Worm (Caenorhabditis elegans): Measurements from ENCODE around the gene F13A7.11.
A peak's percentile ranks its signal among the peaks of the same experiment; 100 is the strongest.

Gene F13A7.11

DNA sequence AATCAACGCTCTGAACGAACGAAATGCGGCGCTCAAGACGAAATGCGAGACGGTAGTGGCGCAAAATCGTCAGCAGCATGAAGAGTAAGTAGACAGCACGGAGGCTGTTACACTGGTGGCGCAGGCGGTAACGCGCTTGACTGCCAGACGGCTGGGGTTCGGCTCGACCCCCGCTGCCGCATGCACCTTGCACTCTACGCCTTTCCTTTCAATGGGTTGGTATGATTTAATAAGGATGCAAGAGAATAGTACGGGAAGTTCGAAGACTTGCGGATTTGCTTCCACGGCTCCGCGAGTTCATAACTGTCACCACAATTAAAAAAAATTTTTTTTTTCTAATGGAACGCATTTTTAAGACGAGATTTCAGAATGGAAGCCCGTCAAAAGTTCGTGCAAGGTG is 25.1 kb downstream of the F13A7.11 start (continued):
- TF ChIP-seq snu-23 (GFP tag; optimal IDR thresholded peaks at IDR 0.05) (peak; percentile 81), ets-5 (GFP tag; IDR thresholded peaks at IDR 0.05) (no peak), zip-4 (GFP tag; optimal IDR thresholded peaks at IDR 0.05) (peak; percentile 61), F16B12.6 (tag; optimal IDR thresholded peaks at IDR 0.05) (peak; percentile 7), aly-2 (tag; optimal IDR thresholded peaks at IDR 0.05) (peak; percentile 22), mep-1 (tag; optimal IDR thresholded peaks at IDR 0.05) (peak; percentile 73), ceh-90 (tag; optimal IDR thresholded peaks at IDR 0.05) (no peak), mdl-1 (tag; optimal IDR thresholded peaks at IDR 0.05) (peak in 1 of 2 experiments; percentile 63), rnt-1 (tag; optimal IDR thresholded peaks at IDR 0.05) (peak; percentile 88), nhr-237 (tag; optimal IDR thresholded peaks at IDR 0.05) (no peak), egl-13 (tag; optimal IDR thresholded peaks at IDR 0.05) (peak; percentile 42), C16A3.4 (tag; optimal IDR thresholded peaks at IDR 0.05) (peak; percentile 74), ceh-88 (GFP tag; IDR thresholded peaks at IDR 0.05) (no peak), nhr-20 (tag; optimal IDR thresholded peaks at IDR 0.05) (peak; percentile 74), ztf-4 (tag; optimal IDR thresholded peaks at IDR 0.05) (no peak), elt-2 (tag; optimal IDR thresholded peaks at IDR 0.05) (peak; percentile 53), efl-1 (optimal IDR thresholded peaks at IDR 0.05) (peak; percentile 62 to 66), efl-1 (GFP tag; optimal IDR thresholded peaks at IDR 0.05 in 1 of 2) (peak; percentile 48 to 92), ama-1 (optimal IDR thresholded peaks at IDR 0.05) (no peak), aha-1 (tag; optimal IDR thresholded peaks at IDR 0.05) (no peak), lin-13 (GFP tag; optimal IDR thresholded peaks at IDR 0.05) (no peak), unc-30 (tag; optimal IDR thresholded peaks at IDR 0.05) (no peak), lir-3 (tag; optimal IDR thresholded peaks at IDR 0.05; ENCODE audit: poor library complexity) (no peak), dsc-1 (tag; optimal IDR thresholded peaks at IDR 0.05) (peak; percentile 70), fkh-8 (tag; optimal IDR thresholded peaks at IDR 0.05) (peak; percentile 17), snpc-4 (tag; optimal IDR thresholded peaks at IDR 0.05) (peak; percentile 62), ces-1 (GFP tag; optimal IDR thresholded peaks at IDR 0.05) (no peak), blmp-1 (tag; optimal IDR thresholded peaks at IDR 0.05) (peak; percentile 3), sup-37 (GFP tag; optimal IDR thresholded peaks at IDR 0.05) (peak; percentile 18), sox-4 (tag; optimal IDR thresholded peaks at IDR 0.05) (no peak), unc-130 (tag; optimal IDR thresholded peaks at IDR 0.05) (peak; percentile 53), grh-1 (GFP tag; IDR thresholded peaks at IDR 0.05) (0 out of 2 replicates have a peak, but pooled peaks have one; percentile 40), nhr-77 (tag; optimal IDR thresholded peaks at IDR 0.05) (peak; percentile 37)

- TF ChIP-seq ceh-88 (GFP tag; IDR thresholded peaks at IDR 0.05) (no peak), efl-1 (optimal IDR thresholded peaks at IDR 0.05) (no peak), efl-1 (GFP tag; optimal IDR thresholded peaks at IDR 0.05 in 1 of 2) (peak in 1 of 2 experiments; percentile 55)
These were observed 27.0 kb downstream of the F13A7.11 start for ce11 chrV:16368143-16368542.

- no peak for TF ChIP-seq vab-15 (tag; optimal IDR thresholded peaks at IDR 0.05)
- TF ChIP-seq aly-2 (tag; optimal IDR thresholded peaks at IDR 0.05), result peak; percentile 40
- TF ChIP-seq ceh-82 (tag; optimal IDR thresholded peaks at IDR 0.05), result peak in 1 of 3 experiments; percentile 2
- no peak for TF ChIP-seq zip-4 (GFP tag; optimal IDR thresholded peaks at IDR 0.05)
- TF ChIP-seq lsy-2 (tag; optimal IDR thresholded peaks at IDR 0.05), result no peak
- TF ChIP-seq nhr-76 (tag; optimal IDR thresholded peaks at IDR 0.05), result no peak
- no peak for TF ChIP-seq sptf-1 (tag; optimal IDR thresholded peaks at IDR 0.05)
- TF ChIP-seq C34B4.2 (tag; optimal IDR thresholded peaks at IDR 0.05), result no peak
- peak; percentile 2 for TF ChIP-seq nhr-71 (tag; optimal IDR thresholded peaks at IDR 0.05)
- TF ChIP-seq nhr-90 (tag; optimal IDR thresholded peaks at IDR 0.05; ENCODE audit: poor library complexity), result no peak
These were observed 27.5 kb downstream of the F13A7.11 start, which contains the start of gene W08G11.3 for ce11 chrV:16367575-16367974. Gene W08G11.3, plus strand, starts transcription at chrV:16367681.

Data from whole organism, L1 larva.